Worm (Caenorhabditis elegans) whole organism, young adult: ENCODE measurements around the gene uaf-1.

Experiments
- C06A6.2 ChIP-seq: fragments of 200-800 bp; sonication (Bioruptor generic); conservative IDR thresholded peaks from 2 replicates; pipeline ENCODE4 v1.3.6; 2022; ENCODE audit warnings: missing genetic modification characterization, missing compliant biosample characterization
- F55B11.4 ChIP-seq: sonication (generic microtip); optimal IDR thresholded peaks from 2 replicates; lab custom pipeline; 2016; ENCODE audit warnings: missing compliant biosample characterization, missing genetic modification characterization, borderline replicate concordance; ENCODE audit not compliant: insufficient read depth
- K11D2.4 ChIP-seq: fragments of 200-800 bp; sonication (Bioruptor generic); IDR thresholded peaks from 2 replicates; pipeline ENCODE4 v1.3.6; 2022; ENCODE audit warnings: missing genetic modification reagents, missing genetic modification characterization, missing compliant biosample characterization
- K12H6.12 ChIP-seq: fragments of 200-800 bp; sonication (Bioruptor generic); optimal IDR thresholded peaks from 2 replicates; lab custom pipeline; 2018; ENCODE audit warnings: mild to moderate bottlenecking, missing genetic modification characterization, missing compliant biosample characterization
- Y79H2A.3 ChIP-seq: fragments of 200-800 bp; sonication (Bioruptor generic); conservative IDR thresholded peaks from 2 replicates; pipeline ENCODE4 v1.3.6; 2022; ENCODE audit warnings: missing genetic modification reagents, missing genetic modification characterization, missing compliant biosample characterization
- attf-5 ChIP-seq: fragments of 200-800 bp; sonication (Bioruptor generic); optimal IDR thresholded peaks from 2 replicates; lab custom pipeline; 2018; ENCODE audit warnings: mild to moderate bottlenecking, missing genetic modification characterization, missing compliant biosample characterization
- bed-2 ChIP-seq: fragments of 200-800 bp; sonication (Bioruptor generic); IDR thresholded peaks from 2 replicates; pipeline ENCODE4 v1.3.6; 2022; ENCODE audit warnings: missing genetic modification reagents, missing genetic modification characterization, missing compliant biosample characterization
- cebp-1 ChIP-seq, 2 experiments: fragments of 200-800 bp in 1 of 2; sonication (Bioruptor generic) in 1 of 2; sonication (generic microtip) in 1 of 2; IDR thresholded peaks in 1 of 2; optimal IDR thresholded peaks in 1 of 2; 2 replicates each; pipeline versions ENCODE4 v1.3.6 to Lab custom; 2017 to 2022; ENCODE audit warnings: missing compliant biosample characterization in 2 of 2, missing genetic modification characterization in 2 of 2, mild to moderate bottlenecking in 1 of 2, missing genetic modification reagents in 1 of 2, moderate library complexity in 1 of 2
- cebp-2 ChIP-seq: fragments of 200-800 bp; sonication (Bioruptor generic); IDR thresholded peaks from 2 replicates; pipeline ENCODE4 v1.3.6; 2022; ENCODE audit warnings: missing genetic modification characterization, missing compliant biosample characterization
- ceh-100 ChIP-seq: fragments of 200-800 bp; sonication (Bioruptor generic); IDR thresholded peaks from 2 replicates; pipeline ENCODE4 v1.3.6; 2022; ENCODE audit warnings: missing genetic modification reagents, missing genetic modification characterization, missing compliant biosample characterization
- ceh-27 ChIP-seq: fragments of 200-800 bp; sonication (Bioruptor generic); optimal IDR thresholded peaks from 2 replicates; lab custom pipeline; 2018; ENCODE audit warnings: mild to moderate bottlenecking, missing genetic modification characterization, moderate library complexity, missing compliant biosample characterization
- dox-1 ChIP-seq: fragments of 200-800 bp; sonication (Bioruptor generic); IDR thresholded peaks from 2 replicates; pipeline ENCODE4 v1.3.6; 2022; ENCODE audit warnings: missing genetic modification reagents, missing genetic modification characterization, missing compliant biosample characterization
- egl-44 ChIP-seq: fragments of 200-800 bp; sonication (Bioruptor generic); IDR thresholded peaks from 2 replicates; pipeline ENCODE4 v1.3.6; 2022; ENCODE audit warnings: missing genetic modification reagents, missing genetic modification characterization, missing compliant biosample characterization
- egrh-3 ChIP-seq: fragments of 200-800 bp; sonication (Bioruptor generic); IDR thresholded peaks from 2 replicates; pipeline ENCODE4 v1.3.6; 2022; ENCODE audit warnings: missing genetic modification reagents, missing genetic modification characterization, missing compliant biosample characterization
- hlh-12 ChIP-seq: sonication (generic microtip); optimal IDR thresholded peaks from 2 replicates; lab custom pipeline; 2016; ENCODE audit warnings: missing genetic modification characterization, missing compliant biosample characterization
- hmg-1.2 ChIP-seq: fragments of 200-800 bp; sonication (Bioruptor generic); IDR thresholded peaks from 2 replicates; pipeline ENCODE4 v1.3.6; 2022; ENCODE audit warnings: missing genetic modification reagents, missing genetic modification characterization, missing compliant biosample characterization
- hrde-1 ChIP-seq: sonication (generic microtip); optimal IDR thresholded peaks from 2 replicates; lab custom pipeline; 2016; ENCODE audit warnings: missing genetic modification characterization, mild to moderate bottlenecking, missing compliant biosample characterization, moderate library complexity, missing genotype, missing genetic modification reagents, borderline replicate concordance
- hsf-1 ChIP-seq: fragments of 200-800 bp; sonication (Bioruptor generic); IDR thresholded peaks from 2 replicates; pipeline ENCODE4 v1.3.6; 2022; ENCODE audit warnings: missing genetic modification reagents, missing genetic modification characterization, missing compliant biosample characterization
- lag-1 ChIP-seq: fragments of 200-800 bp; sonication (Bioruptor generic); IDR thresholded peaks from 2 replicates; pipeline ENCODE4 v1.3.6; 2022; ENCODE audit warnings: missing genetic modification reagents, missing genetic modification characterization, missing compliant biosample characterization
- lin-35 ChIP-seq, 3 experiments: fragments of 150-350 bp in 2 of 3; sonication (generic microtip) in 1 of 3; optimal IDR thresholded peaks; 2 replicates each; lab custom pipeline; 2014 to 2018; ENCODE audit warnings: missing biosample characterization in 3 of 3, missing genetic modification characterization in 3 of 3, missing genetic modification reagents in 3 of 3
- lin-40 ChIP-seq: sonication (generic microtip); optimal IDR thresholded peaks from 2 replicates; lab custom pipeline; 2016; ENCODE audit warnings: missing genetic modification characterization, mild to moderate bottlenecking, missing compliant biosample characterization, missing genotype, missing genetic modification reagents
- madf-10 ChIP-seq: sonication (generic microtip); optimal IDR thresholded peaks from 2 replicates; lab custom pipeline; 2016; ENCODE audit warnings: mild to moderate bottlenecking, missing genetic modification characterization, missing compliant biosample characterization
- mes-4 ChIP-seq: sonication (generic microtip); optimal IDR thresholded peaks from 2 replicates; lab custom pipeline; 2016; ENCODE audit warnings: missing genotype, missing genetic modification characterization, missing compliant biosample characterization
- nhr-179 ChIP-seq: sonication (generic microtip); optimal IDR thresholded peaks from 2 replicates; lab custom pipeline; 2016; ENCODE audit warnings: mild to moderate bottlenecking, missing genetic modification characterization, missing compliant biosample characterization
- nhr-80 ChIP-seq: sonication (generic microtip); optimal IDR thresholded peaks from 2 replicates; lab custom pipeline; 2016; ENCODE audit warnings: missing genetic modification characterization, missing compliant biosample characterization
- pbrm-1 ChIP-seq: fragments of 200-800 bp; sonication (Bioruptor generic); IDR thresholded peaks from 2 replicates; pipeline ENCODE4 v1.3.6; 2022; ENCODE audit warnings: missing genetic modification reagents, missing genetic modification characterization, missing compliant biosample characterization
- pha-4 ChIP-seq: fragments of 150-350 bp; sonication (generic microtip); optimal IDR thresholded peaks from 2 replicates; lab custom pipeline; 2014; ENCODE audit warnings: missing biosample characterization, missing genetic modification reagents, missing genetic modification characterization
- rec-8 ChIP-seq, 2 experiments: sonication (generic microtip); optimal IDR thresholded peaks; 2 replicates each; lab custom pipeline; 2016; ENCODE audit warnings: mild to moderate bottlenecking in 2 of 2, missing genetic modification characterization in 2 of 2, missing genetic modification reagents in 2 of 2, missing genotype in 2 of 2, missing biosample characterization in 1 of 2, missing compliant biosample characterization in 1 of 2, moderate library complexity in 1 of 2
- repo-1 ChIP-seq: sonication (generic microtip); optimal IDR thresholded peaks from 2 replicates; lab custom pipeline; 2017; ENCODE audit warnings: mild to moderate bottlenecking, missing genetic modification characterization, missing compliant biosample characterization
- rpc-1 ChIP-seq, 2 experiments: fragments of 150-350 bp in 1 of 2; sonication (generic microtip) in 1 of 2; optimal IDR thresholded peaks; 2 replicates each; lab custom pipeline; 2014 to 2018; ENCODE audit warnings: missing biosample characterization in 1 of 2, missing genetic modification characterization in 1 of 2, missing genetic modification reagents in 1 of 2, missing genotype in 1 of 2
- snpc-1.1 ChIP-seq: sonication (generic microtip); optimal IDR thresholded peaks from 2 replicates; lab custom pipeline; 2017; ENCODE audit warnings: missing genetic modification characterization, mild to moderate bottlenecking, missing compliant biosample characterization, antibody characterized with exemption, moderate library complexity, missing genotype, missing genetic modification reagents; ENCODE audit not compliant: insufficient read depth
- snpc-3.4 ChIP-seq: sonication (generic microtip); optimal IDR thresholded peaks from 2 replicates; lab custom pipeline; 2017; ENCODE audit warnings: missing genetic modification characterization, mild to moderate bottlenecking, missing compliant biosample characterization, antibody characterized with exemption, moderate library complexity, missing genotype, missing genetic modification reagents
- tbp1 ChIP-seq: fragments of 200-800 bp; sonication (Bioruptor generic); optimal IDR thresholded peaks from 2 replicates; lab custom pipeline; 2018; ENCODE audit warnings: mild to moderate bottlenecking, missing genetic modification characterization, missing compliant biosample characterization
- xnd-1 ChIP-seq: sonication (generic microtip); optimal IDR thresholded peaks from 2 replicates; lab custom pipeline; 2016; ENCODE audit warnings: missing genotype, missing genetic modification reagents, missing genetic modification characterization, missing compliant biosample characterization
- zfh-2 ChIP-seq: fragments of 200-800 bp; sonication (Bioruptor generic); conservative IDR thresholded peaks from 2 replicates; pipeline ENCODE4 v1.3.6; 2022; ENCODE audit warnings: missing genetic modification reagents, missing genetic modification characterization, missing compliant biosample characterization
- zim-3 ChIP-seq: sonication (generic microtip); optimal IDR thresholded peaks from 2 replicates; lab custom pipeline; 2017; ENCODE audit warnings: mild to moderate bottlenecking, missing genetic modification characterization, moderate library complexity, missing compliant biosample characterization
- ztf-22 ChIP-seq: fragments of 200-800 bp; sonication (Bioruptor generic); optimal IDR thresholded peaks from 2 replicates; lab custom pipeline; 2018; ENCODE audit warnings: mild to moderate bottlenecking, missing genetic modification characterization, moderate library complexity, missing compliant biosample characterization
- ztf-26 ChIP-seq: sonication (generic microtip); optimal IDR thresholded peaks from 2 replicates; lab custom pipeline; 2017; ENCODE audit warnings: missing genetic modification characterization, missing compliant biosample characterization
- ztf-28 ChIP-seq: fragments of 200-800 bp; sonication (Bioruptor generic); IDR thresholded peaks from 2 replicates; pipeline ENCODE4 v1.3.6; 2022; ENCODE audit warnings: missing genetic modification reagents, missing genetic modification characterization, missing compliant biosample characterization
- ztf-3 ChIP-seq: fragments of 200-800 bp; sonication (Bioruptor generic); optimal IDR thresholded peaks from 2 replicates; lab custom pipeline; 2018; ENCODE audit warnings: mild to moderate bottlenecking, missing genetic modification characterization, missing compliant biosample characterization

The uaf-1 gene

DNA sequence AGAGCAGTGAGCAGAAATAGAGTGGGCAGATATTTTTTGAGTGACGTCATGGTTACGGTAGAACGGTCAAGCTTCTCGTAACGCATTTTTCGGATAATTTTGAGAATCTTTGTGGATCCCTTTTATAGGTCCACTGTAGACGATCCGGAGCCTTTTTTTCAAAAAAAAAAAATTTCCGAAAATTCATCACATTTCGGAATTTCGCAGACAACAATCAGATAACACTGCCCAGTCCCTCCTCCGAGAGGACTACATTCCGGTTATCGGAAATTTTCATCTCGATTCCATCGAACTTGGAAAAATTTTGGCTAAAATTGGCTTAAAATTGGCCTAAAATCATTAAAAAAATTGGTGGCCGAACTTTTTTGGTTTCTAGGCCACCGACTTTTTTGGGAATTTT, 16.4 kb downstream of the uaf-1 start, which contains the start of gene BE0003N10.6:
Gene BE0003N10.6 (minus strand): TSS at position 101 of the 400 bp plus-strand sequence.
- TF ChIP-seq ztf-3 (GFP tag; lab: Kevin White, UChicago) (no peak), pbrm-1 (GFP tag; lab: Robert Waterston, UW) (no peak), nhr-80 (no peak), rec-8 (tag; optimal IDR thresholded peaks at IDR 0.05; lab: Kevin White, UChicago) (no peak)

DNA sequence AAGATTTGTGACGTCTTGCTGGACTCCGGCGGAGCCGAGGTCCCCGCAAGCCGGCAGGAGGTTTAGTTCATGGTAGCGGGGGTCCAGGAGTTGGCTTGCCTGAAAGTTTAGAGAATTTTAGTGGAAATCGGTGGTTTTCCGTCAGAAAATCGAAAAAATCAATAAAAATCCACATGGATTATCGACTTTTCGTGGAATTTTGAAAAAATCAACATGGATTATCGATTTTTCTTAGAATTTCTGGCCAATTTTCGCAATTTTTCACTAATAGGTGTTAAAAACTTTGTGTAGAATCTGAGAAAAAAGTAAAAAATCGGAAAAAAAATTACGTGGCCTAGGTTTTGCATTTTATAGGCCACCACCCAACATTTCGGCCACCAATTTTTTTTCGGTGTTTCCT, 17.5 kb downstream of the uaf-1 start:
- TF ChIP-seq ztf-26, result no peak
- TF ChIP-seq xnd-1 (tag; lab: Kevin White, UChicago), result no peak
- TF ChIP-seq repo-1, result no peak
- no peak for TF ChIP-seq lin-35 (GFP tag; optimal IDR thresholded peaks at IDR 0.05; lab: Kevin White, UChicago)
- no peak for TF ChIP-seq bed-2
- TF ChIP-seq K11D2.4 (GFP tag; lab: Robert Waterston, UW), result no peak
- no peak for TF ChIP-seq lag-1 (GFP tag; lab: Robert Waterston, UW)
- no peak for TF ChIP-seq snpc-1.1 (tag; lab: Kevin White, UChicago)
- TF ChIP-seq cebp-2 (GFP tag; lab: Robert Waterston, UW), result no peak
- TF ChIP-seq snpc-3.4 (tag; lab: Kevin White, UChicago), result no peak
- no peak for TF ChIP-seq egl-44
- no peak for TF ChIP-seq cebp-1 (GFP tag; IDR thresholded peaks at IDR 0.05; lab: Robert Waterston, UW)
- TF ChIP-seq cebp-1 (tag; optimal IDR thresholded peaks at IDR 0.05; lab: Kevin White, UChicago), result no peak
- no peak for TF ChIP-seq hlh-12
- no peak for TF ChIP-seq dox-1 (GFP tag; lab: Robert Waterston, UW)
- TF ChIP-seq nhr-80, result no peak
- TF ChIP-seq ceh-100 (GFP tag; lab: Robert Waterston, UW), result no peak

DNA sequence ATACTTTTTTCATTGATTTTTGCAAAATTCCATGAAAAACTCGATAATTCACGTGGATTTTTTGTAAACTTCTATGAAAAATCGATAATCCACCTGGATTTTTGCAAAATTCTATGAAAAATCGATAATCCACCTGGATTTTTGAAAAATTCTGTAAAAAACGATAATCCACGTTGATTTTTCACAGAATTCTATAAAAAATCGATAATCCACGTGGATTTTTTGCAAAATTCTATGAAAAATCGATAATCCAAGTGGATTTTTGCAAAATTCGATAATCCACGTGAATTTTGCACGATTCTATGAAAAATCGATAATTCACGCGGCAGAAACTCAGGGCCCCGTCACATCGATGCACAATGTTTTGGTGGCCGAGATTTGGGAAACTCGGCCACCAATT, 18.3 kb downstream of the uaf-1 start:
- no peak for TF ChIP-seq xnd-1 (tag; lab: Kevin White, UChicago)
- no peak for TF ChIP-seq Y79H2A.3 (GFP tag; lab: Robert Waterston, UW)
- TF ChIP-seq nhr-80, result no peak
- no peak for TF ChIP-seq rec-8 (tag; optimal IDR thresholded peaks at IDR 0.05; lab: Kevin White, UChicago)
- no peak for TF ChIP-seq zim-3
- TF ChIP-seq madf-10, result no peak
- no peak for TF ChIP-seq tbp1
- TF ChIP-seq mes-4 (tag; lab: Kevin White, UChicago), result no peak
- no peak for TF ChIP-seq ztf-26

DNA sequence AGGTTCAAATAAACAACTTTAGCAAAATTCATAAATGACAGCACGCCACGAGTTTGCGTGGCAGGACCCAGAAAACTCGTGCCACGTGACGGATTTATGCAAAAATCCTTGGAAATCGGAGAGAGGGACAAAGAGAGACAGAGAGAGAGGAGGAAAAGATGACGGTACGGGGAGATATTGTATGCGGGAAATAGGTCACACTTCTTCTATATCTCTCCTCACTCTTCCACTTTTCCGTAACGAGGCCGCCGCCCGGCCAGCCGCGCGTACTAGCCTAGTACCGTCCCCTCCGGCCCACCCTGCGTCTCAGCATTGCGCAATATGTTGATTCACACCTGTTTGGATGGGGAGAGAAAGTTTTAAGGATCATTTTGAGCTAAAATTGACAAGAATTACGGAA, 22.3 kb downstream of the uaf-1 start:
- TF ChIP-seq hsf-1 (GFP tag; lab: Robert Waterston, UW) (no peak), nhr-179 (tag; lab: Kevin White, UChicago) (no peak), C06A6.2 (GFP tag; lab: Robert Waterston, UW) (no peak), attf-5 (GFP tag; lab: Kevin White, UChicago) (no peak), madf-10 (no peak), mes-4 (tag; lab: Kevin White, UChicago) (no peak), repo-1 (no peak), snpc-3.4 (tag; lab: Kevin White, UChicago) (no peak), zfh-2 (GFP tag; lab: Robert Waterston, UW) (peak; percentile 55)

DNA sequence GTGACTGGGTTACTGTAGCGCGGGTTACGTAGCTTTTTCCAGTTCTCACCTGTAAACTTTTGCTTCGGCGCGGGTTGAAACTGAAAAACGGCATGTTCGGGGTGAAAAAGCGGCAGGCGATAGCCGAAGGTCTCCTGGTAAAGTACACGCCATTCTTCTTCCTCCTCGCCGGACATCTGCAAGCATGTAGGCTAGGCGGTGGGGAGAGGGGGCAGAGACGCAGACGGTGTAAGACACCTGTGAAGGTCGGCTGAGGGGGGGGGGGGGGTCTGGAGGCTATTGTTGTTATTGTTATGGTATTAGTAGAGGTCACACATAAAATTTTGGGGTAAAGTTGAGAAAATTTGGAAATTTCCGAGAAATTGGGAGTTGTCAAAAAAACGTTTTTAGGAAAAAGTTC, 23.3 kb downstream of the uaf-1 start, which contains the start of gene fbxo-11.2:
Gene fbxo-11.2 (minus strand): TSS at position 176 of the 400 bp plus-strand sequence.
- TF ChIP-seq lin-40 (tag; lab: Kevin White, UChicago) (no peak), hrde-1 (no peak), egrh-3 (GFP tag; lab: Robert Waterston, UW) (peak; percentile 80; the same call in 1 of the 2 replicates), pbrm-1 (GFP tag; lab: Robert Waterston, UW) (no peak), zfh-2 (GFP tag; lab: Robert Waterston, UW) (peak; percentile 88), K12H6.12 (tag; lab: Kevin White, UChicago) (no peak), cebp-1 (GFP tag; IDR thresholded peaks at IDR 0.05; lab: Robert Waterston, UW) (no peak), cebp-1 (tag; optimal IDR thresholded peaks at IDR 0.05; lab: Kevin White, UChicago) (peak; percentile 9), ceh-27 (GFP tag; lab: Kevin White, UChicago) (no peak), F55B11.4 (tag; lab: Kevin White, UChicago) (no peak), pha-4 (no peak), madf-10 (no peak), ztf-22 (GFP tag; lab: Kevin White, UChicago) (no peak), ztf-28 (GFP tag; lab: Robert Waterston, UW) (no peak), hmg-1.2 (GFP tag; lab: Robert Waterston, UW) (peak; percentile 34; the same call in 1 of the 2 replicates), rpc-1 (optimal IDR thresholded peaks at IDR 0.05; lab: Kevin White, UChicago) (no peak), rpc-1 (tag; optimal IDR thresholded peaks at IDR 0.05; lab: Kevin White, UChicago) (no peak), nhr-80 (no peak)
